Fruit fly (Drosophila melanogaster) whole organism, wandering third instar larva: Measurements from ENCODE around the gene Obp83cd.

Source experiments
- Dif ChIP-seq: fragments of 200-275, 200-300 bp; sonication (Bioruptor generic); optimal IDR thresholded peaks from 2 replicates; lab custom pipeline; 2018; ENCODE audit warnings: missing biosample characterization, missing genetic modification characterization; ENCODE audit not compliant: partially characterized antibody
- HLH106 ChIP-seq: fragments of 200-800 bp; optimal IDR thresholded peaks from 3 replicates; lab custom pipeline; 2019; ENCODE audit warnings: missing biosample characterization, mild to moderate bottlenecking, missing genetic modification characterization, moderate library complexity
- Hnf4 ChIP-seq: fragments of 200-800 bp; sonication (Bioruptor generic); optimal IDR thresholded peaks from 2 replicates; lab custom pipeline; 2016; ENCODE audit warnings: missing biosample characterization, mild to moderate bottlenecking, missing genetic modification characterization
- Hr78 ChIP-seq: fragments of >200 bp; optimal IDR thresholded peaks from 2 replicates; lab custom pipeline; 2017; ENCODE audit warnings: missing biosample characterization, missing genetic modification characterization
- OdsH ChIP-seq: fragments of 200-800 bp; sonication (Bioruptor generic); optimal IDR thresholded peaks from 2 replicates; lab custom pipeline; 2016; ENCODE audit warnings: missing biosample characterization, mild to moderate bottlenecking, missing genetic modification characterization
- Sp1 ChIP-seq: fragments of 200-800 bp; sonication (Bioruptor generic); optimal IDR thresholded peaks from 3 replicates; lab custom pipeline; 2019; ENCODE audit warnings: missing biosample characterization, mild to moderate bottlenecking, missing genetic modification characterization, moderate library complexity
- Vsx2 ChIP-seq: fragments of 200-300, 225-300 bp; sonication (Bioruptor generic); optimal IDR thresholded peaks from 2 replicates; lab custom pipeline; 2018; ENCODE audit warnings: missing biosample characterization, missing genetic modification characterization; ENCODE audit not compliant: partially characterized antibody
- br ChIP-seq: fragments of 200-800 bp; sonication (Bioruptor generic); optimal IDR thresholded peaks from 2 replicates; lab custom pipeline; 2016; ENCODE audit warnings: missing biosample characterization, missing genetic modification characterization
- dl ChIP-seq, 2 experiments: fragments of 175-275, 200-275 bp in 1 of 2; fragments of 200-275 bp in 1 of 2; sonication (Bioruptor generic); optimal IDR thresholded peaks; lab custom pipeline; 2018; ENCODE audit warnings: mild to moderate bottlenecking in 2 of 2, missing biosample characterization in 2 of 2, missing genetic modification characterization in 2 of 2, moderate library complexity in 2 of 2; ENCODE audit not compliant: partially characterized antibody in 2 of 2, insufficient read depth in 1 of 2
- ey ChIP-seq: fragments of 200-800 bp; sonication (Bioruptor generic); optimal IDR thresholded peaks from 2 replicates; lab custom pipeline; 2016; ENCODE audit warnings: missing biosample characterization, missing genetic modification characterization
- lola ChIP-seq: fragments of >200 bp; optimal IDR thresholded peaks from 2 replicates; lab custom pipeline; 2017; ENCODE audit warnings: missing biosample characterization, missing genetic modification characterization
- rgr ChIP-seq: fragments of 200-800 bp; sonication (Bioruptor generic); optimal IDR thresholded peaks from 3 replicates; lab custom pipeline; 2016; ENCODE audit warnings: missing biosample characterization, mild to moderate bottlenecking, missing genetic modification characterization
- woc ChIP-seq: sonication (Bioruptor generic); optimal IDR thresholded peaks from 2 replicates; lab custom pipeline; 2016; ENCODE audit warnings: missing biosample characterization, mild to moderate bottlenecking, missing genetic modification characterization

Gene Obp83cd

DNA sequence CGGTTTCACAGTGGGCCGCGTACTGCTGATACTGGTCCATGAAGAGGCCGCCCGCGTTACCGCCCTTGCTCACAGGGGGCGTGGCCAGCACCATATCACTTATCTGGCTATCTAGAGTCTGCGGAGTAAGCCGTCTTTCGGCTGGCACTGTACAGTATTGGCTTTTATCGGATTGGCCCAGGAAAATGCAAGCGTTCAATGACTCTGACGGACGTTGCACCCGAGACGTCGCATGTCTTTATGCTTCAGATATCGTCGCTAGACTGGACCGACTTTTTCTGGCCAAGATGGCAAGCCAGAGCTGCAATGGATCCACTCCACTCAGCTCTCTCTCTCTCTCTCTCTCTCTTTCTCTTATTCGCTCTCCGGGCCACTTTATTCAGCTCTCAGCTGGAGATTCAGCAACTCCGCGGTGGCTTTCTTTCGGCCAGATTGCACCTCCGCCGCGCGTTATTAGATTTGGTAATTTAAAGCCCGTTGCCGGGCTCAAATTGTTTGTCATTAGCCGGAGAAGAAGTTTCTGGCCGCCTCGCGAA lies 49.1 kb downstream of the Obp83cd start, which contains the start of gene CG31559:
Gene CG31559 (minus strand): TSS at position 273 of the 536 bp plus-strand sequence.
- TF ChIP-seq Sp1 (GFP tag; lab: Kevin White, UChicago) (no peak), rgr (GFP tag; lab: Kevin White, UChicago) (no peak), Hnf4 (no peak), ey (GFP tag; lab: Kevin White, UChicago) (no peak), br (GFP tag; lab: Kevin White, UChicago) (no peak), woc (no peak), HLH106 (tag; lab: Kevin White, UChicago) (no peak), lola (GFP tag; lab: Kevin White, UChicago) (no peak), Dif (GFP tag; lab: Kevin White, UChicago) (peak; percentile 77), OdsH (GFP tag; lab: Kevin White, UChicago) (no peak), dl (GFP tag; optimal IDR thresholded peaks at IDR 0.05; lab: Kevin White, UChicago; ENCODE audit: insufficient read depth in 1 of 2, partially characterized antibody in 2 of 2) (peak; percentile 41 to 67), Vsx2 (GFP tag; lab: Kevin White, UChicago) (peak; percentile 26), Hr78 (GFP tag; lab: Kevin White, UChicago) (no peak)
- TF ChIP-seq, all 38 proteins: peak for 3
